Worm (Caenorhabditis elegans): ENCODE results near the gene psmd-9.

DNA sequence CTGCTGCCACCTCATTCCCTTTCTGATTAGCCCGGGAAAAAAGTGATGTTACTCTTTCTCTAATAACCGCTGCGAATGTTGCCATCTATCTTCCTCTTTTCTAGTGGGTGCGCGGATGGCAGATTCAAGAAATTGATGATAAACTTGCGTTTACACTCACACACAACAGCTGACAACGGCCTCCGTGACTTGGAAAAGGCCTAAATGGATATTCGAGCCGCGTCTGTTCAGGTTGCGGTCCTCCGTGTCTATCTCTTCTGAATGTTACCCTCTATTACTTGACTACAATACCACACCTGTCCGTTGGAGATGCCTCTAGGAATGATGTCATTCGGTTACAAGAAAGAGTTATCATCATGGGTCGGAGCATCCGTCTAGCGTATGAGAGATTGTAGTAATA is 34.6 kb downstream of the psmd-9 start:
- TF ChIP-seq dpff-1 (tag; optimal IDR thresholded peaks at IDR 0.05) (no peak), snpc-3.4 (tag; optimal IDR thresholded peaks at IDR 0.05) (no peak), hsf-1 (GFP tag; IDR thresholded peaks at IDR 0.05) (no peak), pha-4 (tag; optimal IDR thresholded peaks at IDR 0.05) (no peak), unc-62 (GFP tag; optimal IDR thresholded peaks at IDR 0.05) (no peak), akir-1 (GFP tag; optimal IDR thresholded peaks at IDR 0.05) (no peak), nhr-120 (GFP tag; IDR thresholded peaks at IDR 0.05) (no peak), athp-1 (tag; optimal IDR thresholded peaks at IDR 0.05) (no peak), nfya-2 (GFP tag; IDR thresholded peaks at IDR 0.05) (no peak), tbp1 (GFP tag; optimal IDR thresholded peaks at IDR 0.05) (no peak), F49E8.2 (tag; optimal IDR thresholded peaks at IDR 0.05; ENCODE audit: insufficient read depth) (no peak)

All from whole organism, young adult.